Fruit fly (Drosophila melanogaster) whole organism, wandering third instar larva: Measurements from ENCODE around the gene CG5390.
A peak's percentile ranks its signal among the peaks of the same experiment; 100 is the strongest.

ENCODE experiments used
- Abd-B ChIP-seq: fragments of >200 bp; optimal IDR thresholded peaks from 2 replicates; lab custom pipeline; 2017; ENCODE audit warnings: missing biosample characterization, missing genetic modification characterization
- CG32264 ChIP-seq: fragments of 200-800 bp; sonication (Bioruptor generic); optimal IDR thresholded peaks from 2 replicates; lab custom pipeline; 2016; ENCODE audit warnings: missing biosample characterization, missing genetic modification characterization
- CG9705 ChIP-seq: fragments of 200-800 bp; sonication (Bioruptor generic); optimal IDR thresholded peaks from 2 replicates; lab custom pipeline; 2018; ENCODE audit warnings: missing biosample characterization, mild to moderate bottlenecking, missing genetic modification characterization
- CrebA ChIP-seq: fragments of 200-800 bp; sonication (Bioruptor generic); optimal IDR thresholded peaks from 2 replicates; lab custom pipeline; 2016; ENCODE audit warnings: missing biosample characterization, mild to moderate bottlenecking, missing genetic modification characterization, borderline replicate concordance
- Dfd ChIP-seq: fragments of >200 bp; optimal IDR thresholded peaks from 2 replicates; lab custom pipeline; 2017; ENCODE audit warnings: missing biosample characterization, missing genetic modification characterization
- Dif ChIP-seq: fragments of 200-275, 200-300 bp; sonication (Bioruptor generic); optimal IDR thresholded peaks from 2 replicates; lab custom pipeline; 2018; ENCODE audit warnings: missing biosample characterization, missing genetic modification characterization; ENCODE audit not compliant: partially characterized antibody
- GATAd ChIP-seq: sonication (Bioruptor generic); optimal IDR thresholded peaks from 2 replicates; lab custom pipeline; 2016; ENCODE audit warnings: missing biosample characterization, missing genetic modification characterization
- HLH106 ChIP-seq: fragments of 200-800 bp; optimal IDR thresholded peaks from 3 replicates; lab custom pipeline; 2019; ENCODE audit warnings: missing biosample characterization, mild to moderate bottlenecking, missing genetic modification characterization, moderate library complexity
- Hnf4 ChIP-seq: fragments of 200-800 bp; sonication (Bioruptor generic); optimal IDR thresholded peaks from 2 replicates; lab custom pipeline; 2016; ENCODE audit warnings: missing biosample characterization, mild to moderate bottlenecking, missing genetic modification characterization
- Hr78 ChIP-seq: fragments of >200 bp; optimal IDR thresholded peaks from 2 replicates; lab custom pipeline; 2017; ENCODE audit warnings: missing biosample characterization, missing genetic modification characterization
- Hr83 ChIP-seq: fragments of 200-300 bp; sonication (Bioruptor generic); optimal IDR thresholded peaks from 2 replicates; lab custom pipeline; 2016; ENCODE audit warnings: missing biosample characterization, mild to moderate bottlenecking, missing genetic modification characterization, moderate library complexity; ENCODE audit not compliant: poor library complexity, severe bottlenecking
- Jra ChIP-seq: sonication (Bioruptor generic); optimal IDR thresholded peaks from 2 replicates; lab custom pipeline; 2016; ENCODE audit warnings: missing biosample characterization, missing genetic modification characterization
- Mio ChIP-seq: sonication (Bioruptor generic); optimal IDR thresholded peaks from 2 replicates; lab custom pipeline; 2016; ENCODE audit warnings: missing biosample characterization, missing genetic modification characterization
- Myc ChIP-seq: fragments of >200 bp; optimal IDR thresholded peaks from 2 replicates; lab custom pipeline; 2017
- N ChIP-seq: fragments of >200 bp; optimal IDR thresholded peaks from 2 replicates; lab custom pipeline; 2018; ENCODE audit warnings: missing biosample characterization, missing external identifiers, missing genetic modification characterization
- OdsH ChIP-seq: fragments of 200-800 bp; sonication (Bioruptor generic); optimal IDR thresholded peaks from 2 replicates; lab custom pipeline; 2016; ENCODE audit warnings: missing biosample characterization, mild to moderate bottlenecking, missing genetic modification characterization
- Rel ChIP-seq, 2 experiments: fragments of 200-800 bp; sonication (Bioruptor generic) in 1 of 2; optimal IDR thresholded peaks; 2 replicates in 1 of 2; 3 replicates in 1 of 2; lab custom pipeline; 2016 to 2019; ENCODE audit warnings: mild to moderate bottlenecking in 2 of 2, missing biosample characterization in 2 of 2, missing genetic modification characterization in 2 of 2, moderate library complexity in 1 of 2
- Sp1 ChIP-seq: fragments of 200-800 bp; sonication (Bioruptor generic); optimal IDR thresholded peaks from 3 replicates; lab custom pipeline; 2019; ENCODE audit warnings: missing biosample characterization, mild to moderate bottlenecking, missing genetic modification characterization, moderate library complexity
- Vsx2 ChIP-seq: fragments of 200-300, 225-300 bp; sonication (Bioruptor generic); optimal IDR thresholded peaks from 2 replicates; lab custom pipeline; 2018; ENCODE audit warnings: missing biosample characterization, missing genetic modification characterization; ENCODE audit not compliant: partially characterized antibody
- br ChIP-seq: fragments of 200-800 bp; sonication (Bioruptor generic); optimal IDR thresholded peaks from 2 replicates; lab custom pipeline; 2016; ENCODE audit warnings: missing biosample characterization, missing genetic modification characterization
- brk ChIP-seq: fragments of 200-800 bp; sonication (Bioruptor generic); optimal IDR thresholded peaks from 2 replicates; lab custom pipeline; 2016; ENCODE audit warnings: missing biosample characterization, mild to moderate bottlenecking, missing genetic modification characterization
- dl ChIP-seq, 2 experiments: fragments of 175-275, 200-275 bp in 1 of 2; fragments of 200-275 bp in 1 of 2; sonication (Bioruptor generic); optimal IDR thresholded peaks; lab custom pipeline; 2018; ENCODE audit warnings: mild to moderate bottlenecking in 2 of 2, missing biosample characterization in 2 of 2, missing genetic modification characterization in 2 of 2, moderate library complexity in 2 of 2; ENCODE audit not compliant: partially characterized antibody in 2 of 2, insufficient read depth in 1 of 2
- dmrt93B ChIP-seq: fragments of 200-800 bp; sonication (Bioruptor generic); optimal IDR thresholded peaks from 2 replicates; lab custom pipeline; 2018; ENCODE audit warnings: missing biosample characterization, mild to moderate bottlenecking, missing genetic modification characterization
- dsf ChIP-seq: sonication (Bioruptor generic); optimal IDR thresholded peaks from 2 replicates; lab custom pipeline; 2016; ENCODE audit warnings: missing biosample characterization, missing genetic modification characterization, borderline replicate concordance
- ey ChIP-seq: fragments of 200-800 bp; sonication (Bioruptor generic); optimal IDR thresholded peaks from 2 replicates; lab custom pipeline; 2016; ENCODE audit warnings: missing biosample characterization, missing genetic modification characterization
- foxo ChIP-seq, 2 experiments: fragments of 200-800 bp; sonication (Bioruptor generic); optimal IDR thresholded peaks; 2 replicates in 1 of 2; 3 replicates in 1 of 2; lab custom pipeline; 2016 to 2017; ENCODE audit warnings: missing biosample characterization in 2 of 2, missing genetic modification characterization in 2 of 2
- fru ChIP-seq: fragments of 200-800 bp; sonication (Bioruptor generic); optimal IDR thresholded peaks from 3 replicates; lab custom pipeline; 2016; ENCODE audit warnings: missing biosample characterization, mild to moderate bottlenecking, missing genetic modification characterization
- h ChIP-seq: fragments of 200-800 bp; sonication (Bioruptor generic); optimal IDR thresholded peaks from 3 replicates; lab custom pipeline; 2016; ENCODE audit warnings: missing biosample characterization, mild to moderate bottlenecking, missing genetic modification characterization
- jim ChIP-seq: fragments of 175-275, 200-325 bp; sonication (Bioruptor generic); optimal IDR thresholded peaks from 2 replicates; lab custom pipeline; 2016; ENCODE audit warnings: missing biosample characterization, mild to moderate bottlenecking, missing genetic modification characterization
- lola ChIP-seq: fragments of >200 bp; optimal IDR thresholded peaks from 2 replicates; lab custom pipeline; 2017; ENCODE audit warnings: missing biosample characterization, missing genetic modification characterization
- pan ChIP-seq: fragments of >200 bp; optimal IDR thresholded peaks from 2 replicates; lab custom pipeline; 2017
- psq ChIP-seq: fragments of 200-800 bp; sonication (Bioruptor generic); optimal IDR thresholded peaks from 3 replicates; lab custom pipeline; 2017; ENCODE audit warnings: missing biosample characterization, mild to moderate bottlenecking, missing genetic modification characterization, moderate library complexity
- rgr ChIP-seq: fragments of 200-800 bp; sonication (Bioruptor generic); optimal IDR thresholded peaks from 3 replicates; lab custom pipeline; 2016; ENCODE audit warnings: missing biosample characterization, mild to moderate bottlenecking, missing genetic modification characterization
- sage ChIP-seq: fragments of 200-800 bp; sonication (Bioruptor generic); optimal IDR thresholded peaks from 2 replicates; lab custom pipeline; 2016; ENCODE audit warnings: missing biosample characterization, mild to moderate bottlenecking, missing genetic modification characterization
- sv ChIP-seq: fragments of 200-800 bp; sonication (Bioruptor generic); optimal IDR thresholded peaks from 3 replicates; lab custom pipeline; 2016; ENCODE audit warnings: missing biosample characterization, missing genetic modification characterization
- tai ChIP-seq: sonication (Bioruptor generic); optimal IDR thresholded peaks from 2 replicates; lab custom pipeline; 2016; ENCODE audit warnings: missing biosample characterization, missing genetic modification characterization
- usp ChIP-seq: fragments of >200 bp; optimal IDR thresholded peaks from 2 replicates; lab custom pipeline; 2017; ENCODE audit warnings: missing biosample characterization, missing genetic modification characterization
- woc ChIP-seq: sonication (Bioruptor generic); optimal IDR thresholded peaks from 2 replicates; lab custom pipeline; 2016; ENCODE audit warnings: missing biosample characterization, mild to moderate bottlenecking, missing genetic modification characterization

Gene CG5390

DNA sequence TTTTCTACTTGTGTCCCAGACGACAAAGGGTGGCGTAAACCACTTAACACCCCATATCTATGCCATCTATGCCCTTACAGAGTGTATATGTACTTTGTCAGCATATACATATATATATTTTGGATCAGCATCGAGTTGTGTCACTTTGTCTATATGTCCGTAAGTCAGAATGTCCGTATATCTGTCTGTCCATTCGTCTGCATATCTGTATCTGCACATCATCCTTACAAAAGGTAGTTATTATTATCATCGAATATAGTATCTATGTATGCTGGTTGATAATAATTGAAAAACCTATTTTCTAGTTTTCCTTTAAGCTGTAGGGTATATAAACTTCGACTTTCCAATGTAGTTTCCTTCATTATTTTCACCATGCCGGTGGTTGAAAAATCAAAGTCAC is 44.7 kb upstream of the CG5390 start:
- TF ChIP-seq Dif (no peak), GATAd (GFP tag; lab: Kevin White, UChicago) (no peak), lola (GFP tag; lab: Kevin White, UChicago) (no peak), dl (GFP tag; optimal IDR thresholded peaks at IDR 0.05; lab: Kevin White, UChicago; ENCODE audit: insufficient read depth in 1 of 2, partially characterized antibody in 2 of 2) (no peak), jim (GFP tag; lab: Kevin White, UChicago) (no peak), Jra (GFP tag; lab: Kevin White, UChicago) (no peak), sage (no peak), Rel (GFP tag; optimal IDR thresholded peaks at IDR 0.05; lab: Kevin White, UChicago) (no peak), Rel (tag; optimal IDR thresholded peaks at IDR 0.05; lab: Kevin White, UChicago) (no peak), h (GFP tag; lab: Kevin White, UChicago) (no peak), N (GFP tag; lab: Kevin White, UChicago) (no peak), Hr83 (GFP tag; lab: Kevin White, UChicago) (no peak), ey (GFP tag; lab: Kevin White, UChicago) (no peak)

DNA sequence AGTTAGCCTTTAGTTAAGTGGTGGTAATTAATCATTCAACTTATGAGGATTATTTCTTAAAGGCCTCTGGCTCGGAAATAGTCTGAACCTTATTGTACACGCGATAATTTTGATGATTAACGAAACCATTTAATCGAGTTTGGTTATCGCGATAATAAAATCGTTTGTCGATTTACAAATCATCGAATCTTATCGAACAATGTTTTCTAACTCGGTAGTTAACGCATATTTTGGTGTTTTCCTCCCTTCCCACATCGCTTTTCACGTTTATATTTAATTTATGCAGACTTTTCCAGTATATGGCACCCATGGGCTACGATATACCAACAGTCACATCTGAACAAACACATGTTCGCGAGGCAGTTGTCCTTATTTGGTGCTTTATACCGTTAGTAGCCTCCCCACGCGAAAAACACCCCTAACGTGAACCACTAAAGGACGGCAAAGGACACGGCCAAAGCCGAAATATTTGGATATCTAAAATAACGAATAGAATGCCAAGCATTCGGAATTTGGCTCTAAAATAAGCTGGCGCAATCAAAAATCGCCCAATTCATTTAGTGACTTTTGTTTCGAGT is 37.7 kb upstream of the CG5390 start, which contains the start of gene Frmd5:
Gene Frmd5 (plus strand): TSS at position 414 of the 578 bp plus-strand sequence.
- TF ChIP-seq Rel (GFP tag; optimal IDR thresholded peaks at IDR 0.05; lab: Kevin White, UChicago) (no peak), Rel (tag; optimal IDR thresholded peaks at IDR 0.05; lab: Kevin White, UChicago) (no peak), CG32264 (GFP tag; lab: Kevin White, UChicago) (no peak), fru (GFP tag; lab: Kevin White, UChicago) (no peak), pan (lab: Kevin White, UChicago) (no peak), brk (GFP tag; lab: Kevin White, UChicago) (no peak), ey (GFP tag; lab: Kevin White, UChicago) (no peak), N (GFP tag; lab: Kevin White, UChicago) (no peak)

DNA sequence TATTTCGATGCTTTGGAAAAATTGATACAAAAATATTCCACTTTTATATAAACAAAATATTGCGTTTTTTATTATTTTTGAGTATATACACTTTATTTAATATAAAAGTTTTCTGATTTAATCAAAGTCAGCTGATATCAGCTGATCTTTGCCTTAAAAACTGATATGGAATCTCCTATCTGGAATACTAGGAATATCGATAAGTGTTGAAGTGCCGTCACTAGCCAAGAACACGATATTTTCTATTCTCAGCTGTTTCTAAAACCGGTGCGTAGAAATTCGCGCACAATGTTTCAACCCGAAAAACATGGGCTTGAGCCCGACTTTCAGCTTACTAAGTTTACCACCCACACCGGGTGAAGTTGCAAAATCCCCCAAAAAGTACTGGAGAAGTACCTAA is 36.1 kb upstream of the CG5390 start, which contains the start of gene Sps2:
Gene Sps2 (plus strand): TSS at position 124 of the 400 bp plus-strand sequence.
- TF ChIP-seq brk (GFP tag; lab: Kevin White, UChicago) (peak; percentile 18), foxo (GFP tag; optimal IDR thresholded peaks at IDR 0.05; lab: Kevin White, UChicago) (no peak), h (GFP tag; lab: Kevin White, UChicago) (peak; percentile 24), HLH106 (no peak), fru (GFP tag; lab: Kevin White, UChicago) (peak; percentile 10), Hnf4 (GFP tag; lab: Kevin White, UChicago) (peak; percentile 10)

DNA sequence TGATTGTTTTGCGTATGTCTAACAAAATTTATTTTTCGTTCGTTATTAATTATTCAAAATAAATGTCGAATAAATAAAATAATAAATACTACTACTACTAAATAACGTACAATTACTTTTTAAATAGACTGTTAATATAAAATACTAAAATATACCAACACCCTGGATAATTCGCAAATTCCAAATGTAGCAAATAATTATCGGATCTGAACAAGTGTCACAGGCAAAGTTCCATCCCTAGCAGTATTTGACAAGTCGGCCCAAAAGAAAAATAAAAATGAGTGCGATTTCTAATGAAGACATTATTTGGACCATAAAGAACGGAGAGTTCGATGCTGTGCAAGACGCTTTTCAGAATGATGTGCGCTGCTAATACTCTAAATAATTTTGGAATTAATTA is 35.0 kb upstream of the CG5390 start, which contains the start of gene CG31715:
Gene CG31715 (plus strand): TSS at position 212 of the 400 bp plus-strand sequence.
- TF ChIP-seq N (GFP tag; lab: Kevin White, UChicago) (no peak), jim (GFP tag; lab: Kevin White, UChicago) (no peak), psq (GFP tag; lab: Kevin White, UChicago) (peak; percentile 13), foxo (GFP tag; optimal IDR thresholded peaks at IDR 0.05; lab: Kevin White, UChicago) (peak in 1 of 2 experiments; percentile 48), Myc (no peak), Rel (GFP tag; optimal IDR thresholded peaks at IDR 0.05; lab: Kevin White, UChicago) (no peak), Rel (tag; optimal IDR thresholded peaks at IDR 0.05; lab: Kevin White, UChicago) (no peak), dsf (GFP tag; lab: Kevin White, UChicago) (peak; percentile 9), lola (GFP tag; lab: Kevin White, UChicago) (no peak), woc (GFP tag; lab: Kevin White, UChicago) (peak; percentile 35), sage (no peak), CG9705 (GFP tag; lab: Kevin White, UChicago) (no peak), HLH106 (peak; percentile 6), pan (lab: Kevin White, UChicago) (no peak), CrebA (GFP tag; lab: Kevin White, UChicago) (no peak), OdsH (no peak), usp (GFP tag; lab: Kevin White, UChicago) (no peak), CG32264 (GFP tag; lab: Kevin White, UChicago) (no peak), rgr (GFP tag; lab: Kevin White, UChicago) (peak; percentile 64), Abd-B (GFP tag; lab: Kevin White, UChicago) (no peak), Mio (GFP tag; lab: Kevin White, UChicago) (no peak), tai (GFP tag; lab: Kevin White, UChicago) (no peak), Vsx2 (GFP tag; lab: Kevin White, UChicago) (no peak), dmrt93B (GFP tag; lab: Kevin White, UChicago) (no peak), Jra (GFP tag; lab: Kevin White, UChicago) (no peak), brk (GFP tag; lab: Kevin White, UChicago) (peak; percentile 60), GATAd (GFP tag; lab: Kevin White, UChicago) (no peak), Hr78 (GFP tag; lab: Kevin White, UChicago) (no peak), fru (GFP tag; lab: Kevin White, UChicago) (no peak), Dif (no peak), Dfd (GFP tag; lab: Kevin White, UChicago) (no peak), Sp1 (GFP tag; lab: Kevin White, UChicago) (no peak), br (GFP tag; lab: Kevin White, UChicago) (no peak), h (GFP tag; lab: Kevin White, UChicago) (peak; percentile 20), Hr83 (GFP tag; lab: Kevin White, UChicago) (peak; percentile 32), Hnf4 (GFP tag; lab: Kevin White, UChicago) (peak; percentile 21), ey (GFP tag; lab: Kevin White, UChicago) (peak; percentile 9), dl (GFP tag; optimal IDR thresholded peaks at IDR 0.05; lab: Kevin White, UChicago; ENCODE audit: insufficient read depth in 1 of 2, partially characterized antibody in 2 of 2) (no peak), sv (GFP tag; lab: Kevin White, UChicago) (no peak)
